Worm (Caenorhabditis elegans): ENCODE results near the gene C55B6.1.

ce11 chrX:7204175-7204574, 4.0 kb downstream of the C55B6.1 start:
- TF ChIP-seq ceh-82 (tag; optimal IDR thresholded peaks at IDR 0.05) (no peak), ama-1 (optimal IDR thresholded peaks at IDR 0.05) (no peak), nhr-10 (tag; optimal IDR thresholded peaks at IDR 0.05) (no peak), nhr-11 (tag; optimal IDR thresholded peaks at IDR 0.05) (no peak)

All from whole organism, L2 larva.